Worm (Caenorhabditis elegans): ENCODE measurements around the gene F32A5.8.
A peak's percentile ranks its signal among the peaks of the same experiment; 100 is the strongest.

F32A5.8 gene

ce11 chrII:7255614-7256162 is at the start of gene F32A5.8:
F32A5.8 (plus strand) TSS chrII:7256112.
- TF ChIP-seq pha-4 (GFP tag; IDR thresholded peaks at IDR 0.05) (no peak), pha-4 (tag; optimal IDR thresholded peaks at IDR 0.05) (peak; percentile 81), dve-1 (tag; optimal IDR thresholded peaks at IDR 0.05; ENCODE audit: insufficient read depth) (peak; percentile 84), R02D3.7 (tag; optimal IDR thresholded peaks at IDR 0.05) (no peak), hlh-30 (tag; optimal IDR thresholded peaks at IDR 0.05; ENCODE audit: insufficient read depth) (peak; percentile 0), hlh-11 (tag; optimal IDR thresholded peaks at IDR 0.05) (peak; percentile 71), daf-16 (GFP tag; optimal IDR thresholded peaks at IDR 0.05) (no peak), daf-16 (tag; optimal IDR thresholded peaks at IDR 0.05) (peak; percentile 88), mes-2 (tag; optimal IDR thresholded peaks at IDR 0.05; ENCODE audit: poor library complexity, severe bottlenecking) (peak; percentile 56), mep-1 (tag; optimal IDR thresholded peaks at IDR 0.05) (peak; percentile 49), T20F7.1 (GFP tag; optimal IDR thresholded peaks at IDR 0.05) (peak; percentile 64), zfp-2 (tag; optimal IDR thresholded peaks at IDR 0.05) (no peak), nhr-102 (tag; optimal IDR thresholded peaks at IDR 0.05) (peak; percentile 51), nhr-77 (tag; optimal IDR thresholded peaks at IDR 0.05) (peak; percentile 54), nhr-6 (tag; optimal IDR thresholded peaks at IDR 0.05) (peak; percentile 76), rbr-2 (tag; optimal IDR thresholded peaks at IDR 0.05) (no peak), snpc-1.2 (GFP tag; IDR thresholded peaks at IDR 0.05) (no peak), ama-1 (optimal IDR thresholded peaks at IDR 0.05) (peak; percentile 45), dmd-6 (GFP tag; IDR thresholded peaks at IDR 0.05) (peak; percentile 72), nhr-28 (tag; optimal IDR thresholded peaks at IDR 0.05) (peak; percentile 84), lsy-2 (tag; optimal IDR thresholded peaks at IDR 0.05) (peak in 1 of 2 experiments; percentile 51), mdl-1 (tag; optimal IDR thresholded peaks at IDR 0.05) (peak in 1 of 2 experiments; percentile 17), ztf-11 (tag; optimal IDR thresholded peaks at IDR 0.05) (no peak), pqm-1 (tag; optimal IDR thresholded peaks at IDR 0.05) (peak; percentile 69)

ce11 chrII:7207649-7208048 is 48.3 kb upstream of the F32A5.8 start:
- TF ChIP-seq nhr-77 (tag; optimal IDR thresholded peaks at IDR 0.05) = no peak
- TF ChIP-seq unc-62 (GFP tag; optimal IDR thresholded peaks at IDR 0.05 in 1 of 2) = peak in 1 of 2 experiments; percentile 90
- TF ChIP-seq unc-62 (tag; optimal IDR thresholded peaks at IDR 0.05) = no peak

ce11 chrII:7208184-7208583 is 47.7 kb upstream of the F32A5.8 start, which contains the start of gene dhs-7:
dhs-7 (minus strand) TSS chrII:7208460.
- TF ChIP-seq nhr-28 (tag; optimal IDR thresholded peaks at IDR 0.05) (peak; percentile 34), D1046.2 (GFP tag; IDR thresholded peaks at IDR 0.05) (no peak), daf-16 (GFP tag; optimal IDR thresholded peaks at IDR 0.05) (no peak), daf-16 (tag; optimal IDR thresholded peaks at IDR 0.05) (peak; percentile 70), hlh-11 (tag; optimal IDR thresholded peaks at IDR 0.05) (peak; percentile 20), lim-7 (GFP tag; IDR thresholded peaks at IDR 0.05) (no peak), dmd-6 (GFP tag; IDR thresholded peaks at IDR 0.05) (peak; percentile 36; the same call in 1 of the 2 replicates), pqm-1 (tag; optimal IDR thresholded peaks at IDR 0.05) (peak; percentile 47), mes-2 (tag; optimal IDR thresholded peaks at IDR 0.05; ENCODE audit: poor library complexity, severe bottlenecking) (no peak), dve-1 (tag; optimal IDR thresholded peaks at IDR 0.05; ENCODE audit: insufficient read depth) (peak; percentile 58)

ce11 chrII:7210187-7210586 is 45.7 kb upstream of the F32A5.8 start, which contains the start of gene E04F6.15:
E04F6.15 (minus strand) TSS chrII:7210287.
- TF ChIP-seq unc-39 (tag; optimal IDR thresholded peaks at IDR 0.05) (no peak), daf-12 (tag; optimal IDR thresholded peaks at IDR 0.05) (no peak), dve-1 (tag; optimal IDR thresholded peaks at IDR 0.05; ENCODE audit: insufficient read depth) (peak; percentile 31), T20F7.1 (GFP tag; optimal IDR thresholded peaks at IDR 0.05) (peak; percentile 10), dmd-6 (GFP tag; IDR thresholded peaks at IDR 0.05) (peak; percentile 47; the same call in 1 of the 2 replicates)

ce11 chrII:7211280-7211679 is 44.6 kb upstream of the F32A5.8 start, which contains the start of gene E04F6.8:
E04F6.8 (minus strand) TSS chrII:7211380.
- TF ChIP-seq mes-2 (tag; optimal IDR thresholded peaks at IDR 0.05; ENCODE audit: poor library complexity, severe bottlenecking) (no peak), hlh-30 (tag; optimal IDR thresholded peaks at IDR 0.05; ENCODE audit: insufficient read depth) (peak; percentile 38), F37D6.2 (tag; optimal IDR thresholded peaks at IDR 0.05) (no peak), lin-1 (GFP tag; IDR thresholded peaks at IDR 0.05) (no peak), hif-1 (tag; optimal IDR thresholded peaks at IDR 0.05) (no peak), hlh-11 (tag; optimal IDR thresholded peaks at IDR 0.05) (no peak), mxl-3 (GFP tag; optimal IDR thresholded peaks at IDR 0.05) (no peak), daf-12 (tag; optimal IDR thresholded peaks at IDR 0.05) (no peak), lin-29 (GFP tag; IDR thresholded peaks at IDR 0.05) (no peak), daf-16 (GFP tag; optimal IDR thresholded peaks at IDR 0.05) (peak in 1 of 2 experiments; percentile 75), daf-16 (tag; optimal IDR thresholded peaks at IDR 0.05) (no peak), Y75B8A.6 (GFP tag; IDR thresholded peaks at IDR 0.05) (no peak), aly-2 (tag; optimal IDR thresholded peaks at IDR 0.05) (no peak), F44E2.7 (GFP tag; IDR thresholded peaks at IDR 0.05) (no peak), ceh-44 (GFP tag; IDR thresholded peaks at IDR 0.05) (no peak), ZK546.5 (tag; optimal IDR thresholded peaks at IDR 0.05) (no peak), dmd-6 (GFP tag; IDR thresholded peaks at IDR 0.05) (no peak), lin-13 (GFP tag; optimal IDR thresholded peaks at IDR 0.05) (no peak), spr-3 (GFP tag; optimal IDR thresholded peaks at IDR 0.05) (no peak)

All from whole organism, L4 larva.